Fruit fly (Drosophila melanogaster): ENCODE data around the gene CG12171.

The CG12171 gene

DNA sequence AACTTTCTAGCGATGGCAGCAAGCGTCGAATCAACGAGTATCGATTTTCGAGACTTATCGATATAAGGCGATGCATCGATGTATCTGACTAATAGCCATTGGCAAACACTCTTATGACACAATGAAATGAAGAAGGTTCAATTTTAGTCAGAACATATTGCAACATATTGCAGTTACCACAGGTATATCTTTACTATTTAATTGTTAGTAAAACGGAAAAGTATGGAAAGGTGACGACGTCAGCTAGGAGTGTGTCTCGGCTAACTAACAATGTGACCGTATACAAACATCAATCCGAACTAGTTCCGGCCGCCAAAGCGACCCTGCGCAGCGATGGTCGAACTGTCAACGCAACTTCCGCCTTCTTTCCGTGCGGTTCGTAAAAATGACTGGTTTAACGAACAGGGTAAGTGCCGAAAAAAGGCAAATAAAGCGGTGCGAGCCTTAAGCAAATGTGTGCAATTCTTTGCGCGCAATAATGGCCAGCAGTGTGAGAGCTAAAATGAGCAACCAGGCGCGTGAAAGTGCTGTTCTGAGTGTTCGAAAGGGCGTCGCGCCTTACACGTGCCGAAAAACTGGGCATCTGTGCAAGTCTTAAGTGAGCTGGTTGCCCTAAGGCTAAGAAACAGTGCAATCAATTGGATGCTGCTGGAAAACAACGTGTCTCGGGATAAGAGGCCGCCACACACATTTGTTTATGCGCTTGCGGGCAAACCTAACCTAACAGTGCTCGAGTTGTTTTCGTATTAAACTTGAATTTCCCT is 9.1 kb upstream of the CG12171 start, which contains the start of the genes Dph4, Spec2 and RpL13A:
Gene Dph4 (minus strand): TSS at position 11 of the 764 bp plus-strand sequence.
Gene Spec2 (minus strand): TSS at position 11 of the 764 bp plus-strand sequence.
Gene RpL13A (plus strand): TSS at position 360 of the 764 bp plus-strand sequence.
- peak; percentile 89 for TF ChIP-seq Sox102F (GFP tag; optimal IDR thresholded peaks at IDR 0.05)
- peak in 1 of 2 experiments; percentile 91 for TF ChIP-seq salr (GFP tag; optimal IDR thresholded peaks at IDR 0.05)
- no peak for TF ChIP-seq spab (GFP tag; optimal IDR thresholded peaks at IDR 0.05)
- peak; percentile 72 for TF ChIP-seq Blimp-1 (GFP tag; optimal IDR thresholded peaks at IDR 0.05)
- TF ChIP-seq Eip78C (GFP tag), result peak; percentile 96
- no peak for TF ChIP-seq Smox (GFP tag; optimal IDR thresholded peaks at IDR 0.05)
- peak; percentile 91 for TF ChIP-seq lz (GFP tag; optimal IDR thresholded peaks at IDR 0.05)
- TF ChIP-seq Hr4 (GFP tag; optimal IDR thresholded peaks at IDR 0.05), result no peak
- peak; percentile 54 to 90 for TF ChIP-seq ss (GFP tag; optimal IDR thresholded peaks at IDR 0.05)
- no peak for TF ChIP-seq vri (GFP tag; optimal IDR thresholded peaks at IDR 0.05)
- TF ChIP-seq CG31627 (GFP tag; optimal IDR thresholded peaks at IDR 0.05), result peak; percentile 80
- peak; percentile 100 for TF ChIP-seq achi (GFP tag; optimal IDR thresholded peaks at IDR 0.05)
- TF ChIP-seq acj6 (GFP tag; optimal IDR thresholded peaks at IDR 0.05), result peak; percentile 83
- no peak for TF ChIP-seq Gug (GFP tag; IDR thresholded peaks at IDR 0.05)
- no peak for TF ChIP-seq CG9139 (GFP tag; optimal IDR thresholded peaks at IDR 0.05)
- TF ChIP-seq CG8319 (GFP tag; optimal IDR thresholded peaks at IDR 0.05), result peak; percentile 73
- TF ChIP-seq CG6808 (GFP tag; optimal IDR thresholded peaks at IDR 0.05), result peak; percentile 83
- TF ChIP-seq net (GFP tag; optimal IDR thresholded peaks at IDR 0.05), result peak; percentile 93
- peak; percentile 83 for TF ChIP-seq cyc (GFP tag; optimal IDR thresholded peaks at IDR 0.05)
- TF ChIP-seq esn (GFP tag; optimal IDR thresholded peaks at IDR 0.05), result peak; percentile 92
- peak; percentile 86 for TF ChIP-seq CG7368 (GFP tag; optimal IDR thresholded peaks at IDR 0.05)
- no peak for TF ChIP-seq CG8119 (GFP tag; IDR thresholded peaks at IDR 0.05)
- peak; percentile 83 for TF ChIP-seq CG1621 (tag; optimal IDR thresholded peaks at IDR 0.05)
- TF ChIP-seq pdm3 (GFP tag; optimal IDR thresholded peaks at IDR 0.05), result no peak
- peak; percentile 8 for TF ChIP-seq Eip93F (GFP tag; optimal IDR thresholded peaks at IDR 0.05)
- TF ChIP-seq CG6854 (GFP tag; optimal IDR thresholded peaks at IDR 0.05), result peak; percentile 95
- TF ChIP-seq Met (GFP tag; optimal IDR thresholded peaks at IDR 0.05), result peak; percentile 89
- no peak for TF ChIP-seq Lpt (GFP tag; optimal IDR thresholded peaks at IDR 0.05)
- TF ChIP-seq Sox15 (GFP tag; optimal IDR thresholded peaks at IDR 0.05), result peak; percentile 23
- no peak for TF ChIP-seq CG10669 (GFP tag; optimal IDR thresholded peaks at IDR 0.05)
- no peak for TF ChIP-seq fd85E (GFP tag; optimal IDR thresholded peaks at IDR 0.05)
- peak; percentile 38 for TF ChIP-seq dsx (GFP tag; optimal IDR thresholded peaks at IDR 0.05; ENCODE audit: poor library complexity, severe bottlenecking)
- TF ChIP-seq svp (GFP tag), result peak; percentile 86
- peak; percentile 94 for TF ChIP-seq CG3919 (GFP tag; optimal IDR thresholded peaks at IDR 0.05)
- no peak for TF ChIP-seq Eip75B (GFP tag; optimal IDR thresholded peaks at IDR 0.05)
- TF ChIP-seq CG4318 (GFP tag; optimal IDR thresholded peaks at IDR 0.05), result no peak
- TF ChIP-seq CG8632 (GFP tag; optimal IDR thresholded peaks at IDR 0.05), result peak; percentile 60
- peak; percentile 49 for TF ChIP-seq Ets96B (tag; optimal IDR thresholded peaks at IDR 0.05)
- peak; percentile 81 for TF ChIP-seq Sox14 (GFP tag; optimal IDR thresholded peaks at IDR 0.05)
- TF ChIP-seq CG6163 (GFP tag; IDR thresholded peaks at IDR 0.05), result no peak
- TF ChIP-seq CG16779 (tag; optimal IDR thresholded peaks at IDR 0.05), result peak; percentile 67
- TF ChIP-seq fd59A (GFP tag; optimal IDR thresholded peaks at IDR 0.05), result peak; percentile 64
- TF ChIP-seq topi (GFP tag; optimal IDR thresholded peaks at IDR 0.05), result peak; percentile 79
- peak; percentile 83 for TF ChIP-seq CG34406 (GFP tag; optimal IDR thresholded peaks at IDR 0.05)
- peak; percentile 75 for TF ChIP-seq CG3032 (tag; optimal IDR thresholded peaks at IDR 0.05)
- peak; percentile 48 for TF ChIP-seq CG11902 (GFP tag; optimal IDR thresholded peaks at IDR 0.05)
- TF ChIP-seq CG11762 (GFP tag; optimal IDR thresholded peaks at IDR 0.05; ENCODE audit: insufficient read depth), result peak; percentile 67
- peak; percentile 72 for TF ChIP-seq CG6792 (GFP tag; optimal IDR thresholded peaks at IDR 0.05)
- TF ChIP-seq dac (GFP tag; optimal IDR thresholded peaks at IDR 0.05), result no peak
- peak; percentile 82 for TF ChIP-seq fkh (GFP tag; optimal IDR thresholded peaks at IDR 0.05)

All from whole organism, prepupa.